Worm (Caenorhabditis elegans): ENCODE results near the gene Y12A6A.1.

- no peak for TF ChIP-seq unc-62 (GFP tag; optimal IDR thresholded peaks at IDR 0.05)
- TF ChIP-seq pax-3 (tag; optimal IDR thresholded peaks at IDR 0.05): no peak
These were observed 12.4 kb upstream of the Y12A6A.1 start for ce11 chrX:13633876-13634479.
